Fruit fly (Drosophila melanogaster) whole organism, pupa: ENCODE data around the gene CG15172.

Source experiments
- CG32121 ChIP-seq: fragments of 200-800 bp; sonication (Bioruptor generic); IDR thresholded peaks from 2 replicates; pipeline ENCODE4 v1.3.6; 2022; ENCODE audit warnings: missing biosample characterization, missing genetic modification characterization
- CG4496 ChIP-seq: fragments of 200-800 bp; sonication (Bioruptor generic); IDR thresholded peaks from 3 replicates; pipeline ENCODE4 v1.3.6; 2022; ENCODE audit warnings: missing biosample characterization, missing genetic modification characterization
- CG8301 ChIP-seq: fragments of 200-800 bp; sonication (Bioruptor generic); optimal IDR thresholded peaks from 2 replicates; lab custom pipeline; 2018; ENCODE audit warnings: missing biosample characterization, mild to moderate bottlenecking, missing genetic modification characterization
- EcR ChIP-seq: fragments of 200-800 bp; sonication (Bioruptor generic); optimal IDR thresholded peaks from 3 replicates; lab custom pipeline; 2019; ENCODE audit warnings: missing biosample characterization, missing genetic modification characterization, mild to moderate bottlenecking, moderate library complexity, missing genetic modification reagents
- fd96Ca ChIP-seq: fragments of 200-800 bp; sonication (Bioruptor generic); IDR thresholded peaks from 3 replicates; pipeline ENCODE4 v1.3.6; 2022; ENCODE audit warnings: missing biosample characterization, missing genetic modification characterization

- TF ChIP-seq fd96Ca (GFP tag; lab: Robert Waterston, UW), result no peak
- no peak for TF ChIP-seq EcR (GFP tag; lab: Kevin White, UChicago)
- no peak for TF ChIP-seq CG32121
- TF ChIP-seq CG4496 (GFP tag; lab: Robert Waterston, UW), result no peak
- no peak for TF ChIP-seq CG8301 (tag; lab: Kevin White, UChicago)
These were observed 19.7 kb upstream of the CG15172 start for dm6 chr2L:19002468-19002867.
